Worm (Caenorhabditis elegans): ENCODE results near the gene clec-216.

Gene clec-216

ce11 chrV:7969107-7969506, 16.4 kb upstream of the clec-216 start, which contains the start of gene che-7:
Gene che-7, minus strand, starts transcription at chrV:7969207.
- TF ChIP-seq C34F6.9 (tag; optimal IDR thresholded peaks at IDR 0.05) (no peak), egl-27 (tag; optimal IDR thresholded peaks at IDR 0.05) (no peak)

DNA sequence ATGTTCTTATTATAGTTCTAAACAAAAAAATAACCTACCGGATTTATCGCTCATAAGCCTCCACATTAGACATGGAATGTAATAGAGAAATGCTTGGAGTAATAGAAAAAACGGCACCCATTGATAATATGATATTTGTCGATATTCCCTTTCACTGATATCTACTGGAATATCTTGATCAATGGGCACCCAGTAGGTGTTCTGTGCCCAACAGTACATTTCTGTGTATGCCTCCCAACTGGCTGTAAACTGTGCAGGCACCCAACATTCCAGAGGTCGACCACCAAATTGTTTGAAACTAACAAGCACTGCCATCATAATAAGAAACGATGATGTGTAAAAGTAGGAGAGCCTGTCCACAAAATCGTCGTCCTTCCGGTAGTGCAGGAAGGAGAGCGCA, 11.7 kb upstream of the clec-216 start:
- TF ChIP-seq crh-2 (tag; optimal IDR thresholded peaks at IDR 0.05): no peak
- TF ChIP-seq unc-62 (GFP tag; optimal IDR thresholded peaks at IDR 0.05): no peak
- TF ChIP-seq nhr-21 (tag; optimal IDR thresholded peaks at IDR 0.05): no peak
- no peak for TF ChIP-seq sem-4 (tag; optimal IDR thresholded peaks at IDR 0.05)
- no peak for TF ChIP-seq nhr-11 (tag; optimal IDR thresholded peaks at IDR 0.05)
- no peak for TF ChIP-seq mbf-1 (tag; optimal IDR thresholded peaks at IDR 0.05)
- TF ChIP-seq mdl-1 (tag; optimal IDR thresholded peaks at IDR 0.05): no peak
- TF ChIP-seq fos-1 (tag; optimal IDR thresholded peaks at IDR 0.05): no peak
- TF ChIP-seq egl-27 (tag; optimal IDR thresholded peaks at IDR 0.05): no peak
- no peak for TF ChIP-seq elt-3 (tag; optimal IDR thresholded peaks at IDR 0.05)

- TF ChIP-seq elt-1 (tag; optimal IDR thresholded peaks at IDR 0.05) (no peak), mbf-1 (tag; optimal IDR thresholded peaks at IDR 0.05) (no peak), unc-55 (GFP tag; optimal IDR thresholded peaks at IDR 0.05) (no peak), unc-62 (GFP tag; optimal IDR thresholded peaks at IDR 0.05) (no peak), nhr-10 (tag; optimal IDR thresholded peaks at IDR 0.05) (no peak), nhr-23 (tag; optimal IDR thresholded peaks at IDR 0.05) (no peak), sem-4 (tag; optimal IDR thresholded peaks at IDR 0.05) (no peak), nhr-6 (tag; optimal IDR thresholded peaks at IDR 0.05) (no peak), crh-2 (tag; optimal IDR thresholded peaks at IDR 0.05) (no peak), lin-39 (tag; optimal IDR thresholded peaks at IDR 0.05) (no peak), R02D3.7 (tag; optimal IDR thresholded peaks at IDR 0.05) (no peak), mdl-1 (tag; optimal IDR thresholded peaks at IDR 0.05) (no peak), nhr-129 (tag; optimal IDR thresholded peaks at IDR 0.05) (no peak), blmp-1 (tag; optimal IDR thresholded peaks at IDR 0.05; ENCODE audit: insufficient read depth) (no peak), dmd-4 (tag; optimal IDR thresholded peaks at IDR 0.05) (no peak)
These were observed 6.1 kb upstream of the clec-216 start, which contains the start of the genes clec-217 and F26D11.2 for ce11 chrV:7958740-7959320. Gene clec-217, minus strand, starts transcription at chrV:7958840. Gene F26D11.2, plus strand, starts transcription at chrV:7959270.

- TF ChIP-seq ztf-4 (tag; optimal IDR thresholded peaks at IDR 0.05) (no peak), nhr-12 (tag; optimal IDR thresholded peaks at IDR 0.05) (no peak), C34F6.9 (tag; optimal IDR thresholded peaks at IDR 0.05) (no peak), unc-39 (tag; optimal IDR thresholded peaks at IDR 0.05) (no peak), lin-11 (tag; optimal IDR thresholded peaks at IDR 0.05) (no peak), F13H6.1 (tag; optimal IDR thresholded peaks at IDR 0.05) (no peak), ztf-1 (GFP tag; conservative IDR thresholded peaks at IDR 0.05) (no peak), nhr-237 (tag; optimal IDR thresholded peaks at IDR 0.05) (no peak), Y55F3AM.14 (GFP tag; optimal IDR thresholded peaks at IDR 0.05) (no peak), nhr-25 (tag; optimal IDR thresholded peaks at IDR 0.05) (no peak)
These were observed 3.5 kb upstream of the clec-216 start, which contains the start of gene pals-34 for ce11 chrV:7956218-7956617. Gene pals-34, minus strand, starts transcription at chrV:7956497.

- peak; percentile 49 for TF ChIP-seq nhr-129 (tag; optimal IDR thresholded peaks at IDR 0.05)
- TF ChIP-seq ztf-1 (GFP tag; conservative IDR thresholded peaks at IDR 0.05): no peak
- TF ChIP-seq crh-2 (tag; optimal IDR thresholded peaks at IDR 0.05): peak; percentile 43
- TF ChIP-seq gmeb-1 (tag; optimal IDR thresholded peaks at IDR 0.05): peak; percentile 59
- no peak for TF ChIP-seq lin-13 (GFP tag; optimal IDR thresholded peaks at IDR 0.05)
- no peak for TF ChIP-seq peb-1 (tag; optimal IDR thresholded peaks at IDR 0.05)
- peak; percentile 58 for TF ChIP-seq unc-55 (GFP tag; optimal IDR thresholded peaks at IDR 0.05)
- TF ChIP-seq fos-1 (tag; optimal IDR thresholded peaks at IDR 0.05): peak; percentile 6
- peak; percentile 18 for TF ChIP-seq C34F6.9 (tag; optimal IDR thresholded peaks at IDR 0.05)
These were observed 2.4 kb upstream of the clec-216 start, which contains the start of gene F26D11.12 for ce11 chrV:7955168-7955567. Gene F26D11.12, minus strand, starts transcription at chrV:7955312.

Data from whole organism, L2 larva.